Worm (Caenorhabditis elegans) whole organism, L4 larva: ENCODE data around the gene cec-2.
"Not testable (repeated sequence)": the region's sequence is repeated elsewhere in the genome, so short reads cannot be mapped to it uniquely, and the experiment has no call there.

ENCODE experiments used
- dpl-1 ChIP-seq: fragments of 150-350 bp; optimal IDR thresholded peaks from 2 replicates; lab custom pipeline; 2014; ENCODE audit warnings: missing biosample characterization, missing genetic modification reagents, missing genetic modification characterization
- fos-1 ChIP-seq: fragments of 150-350 bp; optimal IDR thresholded peaks from 2 replicates; lab custom pipeline; 2014; ENCODE audit warnings: missing biosample characterization, missing genetic modification characterization
- madf-5 ChIP-seq, 2 experiments: fragments of 200-800 bp; sonication (Bioruptor generic); IDR thresholded peaks; 2 replicates each; pipeline ENCODE4 v1.3.6; 2022; ENCODE audit warnings: missing compliant biosample characterization in 2 of 2, missing genetic modification characterization in 2 of 2
- nhr-48 ChIP-seq: sonication (generic microtip); optimal IDR thresholded peaks from 2 replicates; lab custom pipeline; 2016; ENCODE audit warnings: mild to moderate bottlenecking, missing genetic modification characterization, missing compliant biosample characterization

DNA sequence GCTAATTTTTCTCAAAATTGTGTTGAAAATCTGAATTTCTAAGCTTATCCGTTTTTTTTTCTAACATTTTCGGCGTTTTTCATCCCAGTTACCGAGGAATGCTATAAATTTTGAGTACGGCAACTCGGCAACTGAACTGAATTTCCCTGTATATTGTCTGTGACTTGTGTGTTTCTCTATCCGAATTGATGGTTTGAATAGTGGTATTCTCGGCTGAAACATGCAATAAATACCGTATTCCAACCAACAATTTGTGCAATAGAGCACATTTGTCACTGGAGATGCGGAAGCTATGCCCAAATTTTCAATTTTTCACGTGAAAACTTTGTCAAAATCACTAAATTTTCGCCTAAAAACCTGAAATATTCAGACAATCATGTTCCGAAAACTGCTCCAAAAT, 11.8 kb downstream of the cec-2 start, which contains the start of gene rmif-2:
- TF ChIP-seq fos-1 (tag; lab: Kevin White, UChicago); madf-5 (GFP tag; IDR thresholded peaks at IDR 0.05; lab: Robert Waterston, UW); dpl-1 (GFP tag; lab: Kevin White, UChicago); nhr-48: not testable (repeated sequence)
